Worm (Caenorhabditis elegans) whole organism, L3 larva: ENCODE results near the gene ram-2.

Source experiments
- ZK546.5 ChIP-seq: sonication (generic microtip); optimal IDR thresholded peaks from 2 replicates; lab custom pipeline; 2017; ENCODE audit warnings: missing biosample characterization, missing genetic modification characterization
- ama-1 ChIP-seq: fragments of 150-350 bp; optimal IDR thresholded peaks from 2 replicates; lab custom pipeline; 2018
- ceh-28 ChIP-seq: fragments of 150-350 bp; optimal IDR thresholded peaks from 2 replicates; lab custom pipeline; 2014; ENCODE audit warnings: missing biosample characterization, missing genetic modification reagents, missing genetic modification characterization
- fos-1 ChIP-seq: fragments of 150-350 bp; optimal IDR thresholded peaks from 2 replicates; lab custom pipeline; 2014; ENCODE audit warnings: missing biosample characterization, missing genetic modification characterization
- mdl-1 ChIP-seq: fragments of 150-350 bp; optimal IDR thresholded peaks from 2 replicates; lab custom pipeline; 2014; ENCODE audit warnings: missing biosample characterization, missing genetic modification characterization
- nhr-25 ChIP-seq: sonication (generic microtip); optimal IDR thresholded peaks from 2 replicates; lab custom pipeline; 2017; ENCODE audit warnings: missing biosample characterization, missing genetic modification characterization
- nhr-28 ChIP-seq: fragments of 150-350 bp; optimal IDR thresholded peaks from 2 replicates; lab custom pipeline; 2014; ENCODE audit warnings: missing biosample characterization, missing genetic modification characterization
- nhr-76 ChIP-seq: fragments of 150-350 bp; sonication (generic microtip); optimal IDR thresholded peaks from 5 replicates; lab custom pipeline; 2014; ENCODE audit warnings: missing biosample characterization, missing genetic modification characterization
- snpc-4 ChIP-seq: fragments of 150-350 bp; optimal IDR thresholded peaks from 2 replicates; lab custom pipeline; 2014; ENCODE audit warnings: missing biosample characterization, missing genetic modification characterization
- zag-1 ChIP-seq: fragments of 150-350 bp; optimal IDR thresholded peaks from 2 replicates; lab custom pipeline; 2014; ENCODE audit warnings: missing biosample characterization, missing genetic modification characterization
- ztf-11 ChIP-seq: fragments of 150-350 bp; optimal IDR thresholded peaks from 2 replicates; lab custom pipeline; 2014; ENCODE audit warnings: missing biosample characterization, missing genetic modification characterization

ce11 chrII:11057256-11057655, 40.6 kb upstream of the ram-2 start:
- TF ChIP-seq snpc-4 (tag; lab: Kevin White, UChicago): no peak
- no peak for TF ChIP-seq ztf-11 (tag; lab: Kevin White, UChicago)
- no peak for TF ChIP-seq nhr-76
- TF ChIP-seq nhr-28 (tag; lab: Kevin White, UChicago): no peak
- TF ChIP-seq fos-1 (tag; lab: Kevin White, UChicago): no peak
- TF ChIP-seq mdl-1 (tag; lab: Kevin White, UChicago): no peak
- TF ChIP-seq ama-1 (lab: Kevin White, UChicago): no peak
- no peak for TF ChIP-seq ZK546.5 (tag; lab: Kevin White, UChicago)
- no peak for TF ChIP-seq ceh-28 (tag; lab: Kevin White, UChicago)
- no peak for TF ChIP-seq zag-1
- TF ChIP-seq nhr-25 (tag; lab: Kevin White, UChicago): no peak
